Worm (Caenorhabditis elegans): ENCODE data around the gene fipr-17.

fipr-17 gene

ce11 chrIII:10989491-10990032, 17.8 kb downstream of the fipr-17 start (continued):
- TF ChIP-seq pha-2 (tag; optimal IDR thresholded peaks at IDR 0.05) (peak; percentile 95), ceh-45 (GFP tag; IDR thresholded peaks at IDR 0.05) (peak; percentile 94), K09A11.1 (tag; optimal IDR thresholded peaks at IDR 0.05; ENCODE audit: insufficient read depth) (peak; percentile 91), ahr-1 (tag; optimal IDR thresholded peaks at IDR 0.05) (peak; percentile 82), Y22D7AL.16 (tag; optimal IDR thresholded peaks at IDR 0.05) (peak; percentile 88), hlh-8 (tag; optimal IDR thresholded peaks at IDR 0.05) (peak; percentile 86), ceh-14 (tag; optimal IDR thresholded peaks at IDR 0.05) (peak; percentile 95), nhr-11 (tag; optimal IDR thresholded peaks at IDR 0.05) (peak; percentile 53), sdc-2 (tag; optimal IDR thresholded peaks at IDR 0.05) (peak; percentile 88), ceh-31 (tag; optimal IDR thresholded peaks at IDR 0.05) (peak; percentile 92), hlh-13 (GFP tag; optimal IDR thresholded peaks at IDR 0.05) (peak; percentile 97), ztf-16 (tag; optimal IDR thresholded peaks at IDR 0.05) (peak; percentile 98), ceh-18 (tag; optimal IDR thresholded peaks at IDR 0.05) (peak; percentile 99), ref-2 (tag; optimal IDR thresholded peaks at IDR 0.05) (peak; percentile 91), hlh-30 (tag; optimal IDR thresholded peaks at IDR 0.05; ENCODE audit: insufficient read depth) (peak; percentile 88), nhr-232 (tag; optimal IDR thresholded peaks at IDR 0.05) (peak; percentile 89), ceh-22 (tag; optimal IDR thresholded peaks at IDR 0.05) (no peak), dmd-4 (tag; optimal IDR thresholded peaks at IDR 0.05; ENCODE audit: borderline replicate concordance) (peak; percentile 96), gmeb-2 (tag; optimal IDR thresholded peaks at IDR 0.05) (peak; percentile 89), dve-1 (tag; optimal IDR thresholded peaks at IDR 0.05) (peak; percentile 94), ceh-6 (GFP tag; optimal IDR thresholded peaks at IDR 0.05) (peak; percentile 94), lin-11 (tag; optimal IDR thresholded peaks at IDR 0.05) (peak; percentile 87), elt-4 (tag; optimal IDR thresholded peaks at IDR 0.05) (peak; percentile 71), F13H6.1 (tag; optimal IDR thresholded peaks at IDR 0.05) (peak; percentile 94), pag-3 (tag; optimal IDR thresholded peaks at IDR 0.05; ENCODE audit: borderline replicate concordance) (peak; percentile 95)

- TF ChIP-seq ceh-14 (tag; optimal IDR thresholded peaks at IDR 0.05) (no peak), hlh-15 (tag; optimal IDR thresholded peaks at IDR 0.05) (no peak), odd-2 (tag; optimal IDR thresholded peaks at IDR 0.05) (no peak), rnt-1 (tag; optimal IDR thresholded peaks at IDR 0.05) (no peak), pat-9 (tag; optimal IDR thresholded peaks at IDR 0.05) (no peak), ceh-34 (tag; optimal IDR thresholded peaks at IDR 0.05) (no peak), pha-4 (tag; optimal IDR thresholded peaks at IDR 0.05) (no peak), C38D4.7 (GFP tag; optimal IDR thresholded peaks at IDR 0.05) (no peak), pag-3 (tag; optimal IDR thresholded peaks at IDR 0.05; ENCODE audit: borderline replicate concordance) (no peak), elt-2 (tag; optimal IDR thresholded peaks at IDR 0.05) (no peak), fkh-6 (tag; optimal IDR thresholded peaks at IDR 0.05) (no peak), K09A11.1 (tag; optimal IDR thresholded peaks at IDR 0.05; ENCODE audit: insufficient read depth) (no peak)
These were observed 19.7 kb downstream of the fipr-17 start, which contains the start of gene col-94 for ce11 chrIII:10987561-10988184. Gene col-94, minus strand, starts transcription at chrIII:10987873.

- TF ChIP-seq gmeb-2 (tag; optimal IDR thresholded peaks at IDR 0.05) (no peak), ahr-1 (tag; optimal IDR thresholded peaks at IDR 0.05) (no peak), ceh-34 (tag; optimal IDR thresholded peaks at IDR 0.05) (no peak), ceh-24 (tag; optimal IDR thresholded peaks at IDR 0.05) (no peak), hlh-30 (tag; optimal IDR thresholded peaks at IDR 0.05; ENCODE audit: insufficient read depth) (no peak), ceh-45 (GFP tag; IDR thresholded peaks at IDR 0.05) (no peak), ceh-31 (tag; optimal IDR thresholded peaks at IDR 0.05) (no peak), C38D4.7 (GFP tag; optimal IDR thresholded peaks at IDR 0.05) (no peak), che-1 (tag; optimal IDR thresholded peaks at IDR 0.05) (no peak), ceh-48 (tag; optimal IDR thresholded peaks at IDR 0.05) (no peak), hlh-15 (tag; optimal IDR thresholded peaks at IDR 0.05) (no peak), ref-2 (tag; optimal IDR thresholded peaks at IDR 0.05) (no peak), dve-1 (tag; optimal IDR thresholded peaks at IDR 0.05) (no peak), pat-9 (tag; optimal IDR thresholded peaks at IDR 0.05) (no peak), fkh-6 (tag; optimal IDR thresholded peaks at IDR 0.05) (no peak), ceh-9 (tag; optimal IDR thresholded peaks at IDR 0.05) (no peak)
These were observed 21.8 kb downstream of the fipr-17 start, which contains the start of gene col-93 for ce11 chrIII:10985559-10986036. Gene col-93, minus strand, starts transcription at chrIII:10985609.

Data from whole organism, late embryonic.